Worm (Caenorhabditis elegans) whole organism, L4 larva: ENCODE data around the gene T07A9.12.

ENCODE experiments used
- ama-1 ChIP-seq: fragments of 150-350 bp; optimal IDR thresholded peaks from 2 replicates; lab custom pipeline; 2014; ENCODE audit warnings: inconsistent platforms, mixed read lengths
- fos-1 ChIP-seq: fragments of 150-350 bp; optimal IDR thresholded peaks from 2 replicates; lab custom pipeline; 2014; ENCODE audit warnings: missing biosample characterization, missing genetic modification characterization
- jun-1 ChIP-seq: fragments of 150-350 bp; optimal IDR thresholded peaks from 2 replicates; lab custom pipeline; 2014; ENCODE audit warnings: missing biosample characterization, missing genetic modification reagents, missing genetic modification characterization
- lin-13 ChIP-seq: fragments of 150-350 bp; optimal IDR thresholded peaks from 2 replicates; lab custom pipeline; 2014; ENCODE audit warnings: missing biosample characterization, missing genetic modification reagents, missing genetic modification characterization
- php-3 ChIP-seq: fragments of 200-800 bp; sonication (Bioruptor generic); IDR thresholded peaks from 2 replicates; pipeline ENCODE4 v1.3.6; 2022; ENCODE audit warnings: missing genetic modification reagents, missing genetic modification characterization, missing compliant biosample characterization
- snpc-4 ChIP-seq: fragments of 150-350 bp; optimal IDR thresholded peaks from 2 replicates; lab custom pipeline; 2014; ENCODE audit warnings: missing biosample characterization, missing genetic modification characterization

DNA sequence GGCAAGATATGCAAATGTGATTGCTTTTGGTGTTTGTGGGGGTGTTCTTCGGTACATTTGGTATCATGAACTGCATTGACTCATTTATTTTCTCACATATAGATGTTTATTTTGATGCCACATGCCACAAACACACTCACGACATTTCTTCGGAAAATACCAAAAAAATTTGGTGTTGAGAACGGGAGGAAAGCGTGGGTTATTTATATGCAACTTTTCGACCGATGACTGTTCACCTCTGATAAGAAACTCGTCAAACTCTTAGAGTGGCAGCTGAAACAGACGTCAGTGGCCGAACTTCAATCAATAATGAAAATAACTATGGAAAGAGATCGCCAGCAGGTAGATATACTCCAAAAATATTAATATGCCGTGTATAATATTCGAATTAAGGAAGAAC lies 32.3 kb upstream of the T07A9.12 start:
- no peak for TF ChIP-seq php-3 (GFP tag; lab: Robert Waterston, UW)
- no peak for TF ChIP-seq jun-1
- TF ChIP-seq fos-1 (tag; lab: Kevin White, UChicago) = no peak
- TF ChIP-seq snpc-4 (tag; lab: Kevin White, UChicago) = no peak
- TF ChIP-seq lin-13 = no peak
- TF ChIP-seq ama-1 (lab: Kevin White, UChicago) = no peak
